Worm (Caenorhabditis elegans) whole organism, late embryonic: ENCODE measurements around the gene ZK757.1.

ENCODE experiments used
- C38D4.7 ChIP-seq: fragments of 200-800 bp; sonication (Bioruptor generic); optimal IDR thresholded peaks from 2 replicates; lab custom pipeline; 2018; ENCODE audit warnings: mild to moderate bottlenecking, missing genetic modification characterization, moderate library complexity, missing compliant biosample characterization
- K02D7.2 ChIP-seq: sonication (generic microtip); optimal IDR thresholded peaks from 2 replicates; lab custom pipeline; 2017; ENCODE audit warnings: mild to moderate bottlenecking, missing genetic modification characterization, missing compliant biosample characterization
- Y22D7AL.16 ChIP-seq: sonication (generic microtip); optimal IDR thresholded peaks from 2 replicates; lab custom pipeline; 2016; ENCODE audit warnings: missing genetic modification characterization, missing compliant biosample characterization
- ceh-18 ChIP-seq: sonication (generic microtip); optimal IDR thresholded peaks from 2 replicates; lab custom pipeline; 2016; ENCODE audit warnings: missing genetic modification characterization, missing compliant biosample characterization
- ceh-19 ChIP-seq: fragments of 200-800 bp; sonication (Bioruptor generic); optimal IDR thresholded peaks from 2 replicates; lab custom pipeline; 2018; ENCODE audit warnings: mild to moderate bottlenecking, missing genetic modification characterization, missing compliant biosample characterization
- ceh-24 ChIP-seq: sonication (generic microtip); optimal IDR thresholded peaks from 2 replicates; lab custom pipeline; 2016; ENCODE audit warnings: mild to moderate bottlenecking, missing genetic modification characterization, missing compliant biosample characterization
- ceh-34 ChIP-seq: sonication (generic microtip); optimal IDR thresholded peaks from 2 replicates; lab custom pipeline; 2016; ENCODE audit warnings: mild to moderate bottlenecking, missing genetic modification characterization, missing compliant biosample characterization
- che-1 ChIP-seq: sonication (generic microtip); optimal IDR thresholded peaks from 2 replicates; lab custom pipeline; 2016; ENCODE audit warnings: mild to moderate bottlenecking, missing genetic modification characterization, missing compliant biosample characterization
- dve-1 ChIP-seq: sonication (generic microtip); optimal IDR thresholded peaks from 2 replicates; lab custom pipeline; 2017; ENCODE audit warnings: antibody characterized with exemption, mild to moderate bottlenecking, missing genetic modification characterization, missing compliant biosample characterization
- fax-1 ChIP-seq: sonication (generic microtip); optimal IDR thresholded peaks from 2 replicates; lab custom pipeline; 2016; ENCODE audit warnings: missing genotype, missing genetic modification characterization, missing compliant biosample characterization
- fkh-10 ChIP-seq: fragments of 150-350 bp; optimal IDR thresholded peaks from 2 replicates; lab custom pipeline; 2014; ENCODE audit warnings: missing biosample characterization, missing genetic modification reagents, missing genetic modification characterization
- gmeb-2 ChIP-seq: sonication (generic microtip); optimal IDR thresholded peaks from 2 replicates; lab custom pipeline; 2016; ENCODE audit warnings: missing genetic modification characterization, inconsistent platforms, missing compliant biosample characterization
- hlh-30 ChIP-seq: sonication (generic microtip); optimal IDR thresholded peaks from 2 replicates; lab custom pipeline; 2017; ENCODE audit warnings: antibody characterized with exemption, missing genetic modification characterization, missing compliant biosample characterization; ENCODE audit not compliant: insufficient read depth
- madf-2 ChIP-seq: sonication (generic microtip); optimal IDR thresholded peaks from 2 replicates; lab custom pipeline; 2017; ENCODE audit warnings: missing genetic modification characterization, missing compliant biosample characterization
- nfya-1 ChIP-seq: sonication (generic microtip); optimal IDR thresholded peaks from 2 replicates; lab custom pipeline; 2017; ENCODE audit warnings: missing genetic modification characterization, mild to moderate bottlenecking, missing compliant biosample characterization, antibody characterized with exemption, moderate library complexity
- nhr-11 ChIP-seq: fragments of 150-350 bp; optimal IDR thresholded peaks from 2 replicates; lab custom pipeline; 2014; ENCODE audit warnings: missing biosample characterization, missing genetic modification characterization
- npax-4 ChIP-seq: sonication (generic microtip); optimal IDR thresholded peaks from 2 replicates; lab custom pipeline; 2016; ENCODE audit warnings: missing genetic modification characterization, missing compliant biosample characterization
- pat-9 ChIP-seq: fragments of 200-800 bp; sonication (Bioruptor generic); optimal IDR thresholded peaks from 2 replicates; lab custom pipeline; 2018; ENCODE audit warnings: mild to moderate bottlenecking, missing genetic modification characterization, moderate library complexity, missing compliant biosample characterization
- pqm-1 ChIP-seq: sonication (generic microtip); optimal IDR thresholded peaks from 2 replicates; lab custom pipeline; 2016; ENCODE audit warnings: missing genetic modification characterization, missing compliant biosample characterization
- pros-1 ChIP-seq: fragments of 150-350 bp; optimal IDR thresholded peaks from 2 replicates; lab custom pipeline; 2014; ENCODE audit warnings: missing biosample characterization, missing genetic modification reagents, missing genetic modification characterization
- rnt-1 ChIP-seq: sonication (generic microtip); optimal IDR thresholded peaks from 2 replicates; lab custom pipeline; 2016; ENCODE audit warnings: missing genetic modification characterization, missing compliant biosample characterization
- sox-2 ChIP-seq: fragments of 200-800 bp; sonication (Bioruptor generic); IDR thresholded peaks from 2 replicates; pipeline ENCODE4 v1.3.6; 2022; ENCODE audit warnings: missing genetic modification reagents, missing genetic modification characterization, missing compliant biosample characterization
- sox-4 ChIP-seq: sonication (generic microtip); optimal IDR thresholded peaks from 2 replicates; lab custom pipeline; 2017; ENCODE audit warnings: mild to moderate bottlenecking, missing genetic modification characterization, inconsistent platforms, missing compliant biosample characterization
- tbx-2 ChIP-seq: sonication (generic microtip); optimal IDR thresholded peaks from 2 replicates; lab custom pipeline; 2016; ENCODE audit warnings: missing genetic modification characterization, missing compliant biosample characterization
- ttx-3 ChIP-seq: sonication (generic microtip); optimal IDR thresholded peaks from 2 replicates; lab custom pipeline; 2016; ENCODE audit warnings: missing genetic modification reagents, missing genetic modification characterization, missing compliant biosample characterization
- unc-55 ChIP-seq: sonication (generic microtip); optimal IDR thresholded peaks from 2 replicates; lab custom pipeline; 2017; ENCODE audit warnings: missing biosample characterization, missing genetic modification reagents, missing genetic modification characterization
- unc-86 ChIP-seq: sonication (generic microtip); optimal IDR thresholded peaks from 2 replicates; lab custom pipeline; 2016; ENCODE audit warnings: missing genetic modification characterization, missing compliant biosample characterization
- zip-5 ChIP-seq: sonication (generic microtip); optimal IDR thresholded peaks from 2 replicates; lab custom pipeline; 2016; ENCODE audit warnings: missing genetic modification characterization, missing compliant biosample characterization
- ztf-16 ChIP-seq: sonication (generic microtip); optimal IDR thresholded peaks from 2 replicates; lab custom pipeline; 2017; ENCODE audit warnings: missing genetic modification characterization, missing compliant biosample characterization

Gene ZK757.1

DNA sequence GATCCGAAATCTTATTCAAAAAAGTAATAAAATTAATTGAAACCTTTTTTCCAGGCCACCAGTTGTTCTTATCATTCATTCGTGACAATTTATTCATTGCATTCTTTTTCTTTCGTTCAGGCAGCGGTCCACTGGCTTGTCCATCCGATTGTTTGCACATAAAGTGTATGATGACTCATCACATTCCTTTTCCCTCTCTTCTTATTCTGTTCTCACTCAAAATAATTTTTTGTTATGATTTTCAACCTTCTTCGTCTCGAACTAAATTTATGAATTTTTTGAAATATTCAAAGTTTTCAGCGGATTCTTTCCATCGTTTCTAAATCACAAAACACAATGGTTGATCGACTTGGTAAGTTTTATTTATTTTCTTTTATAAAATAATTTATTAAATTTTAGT, 40.4 kb downstream of the ZK757.1 start, which contains the start of gene ZK632.12:
Gene ZK632.12 (plus strand): TSS at position 301 of the 400 bp plus-strand sequence.
- TF ChIP-seq che-1 (tag; lab: Kevin White, UChicago), result no peak
- no peak for TF ChIP-seq ztf-16 (tag; lab: Kevin White, UChicago)
- no peak for TF ChIP-seq gmeb-2 (tag; lab: Kevin White, UChicago)
- no peak for TF ChIP-seq pqm-1 (tag; lab: Kevin White, UChicago)
- TF ChIP-seq unc-55 (GFP tag; lab: Kevin White, UChicago), result no peak
- no peak for TF ChIP-seq npax-4 (tag; lab: Kevin White, UChicago)
- no peak for TF ChIP-seq pros-1 (tag; lab: Kevin White, UChicago)

DNA sequence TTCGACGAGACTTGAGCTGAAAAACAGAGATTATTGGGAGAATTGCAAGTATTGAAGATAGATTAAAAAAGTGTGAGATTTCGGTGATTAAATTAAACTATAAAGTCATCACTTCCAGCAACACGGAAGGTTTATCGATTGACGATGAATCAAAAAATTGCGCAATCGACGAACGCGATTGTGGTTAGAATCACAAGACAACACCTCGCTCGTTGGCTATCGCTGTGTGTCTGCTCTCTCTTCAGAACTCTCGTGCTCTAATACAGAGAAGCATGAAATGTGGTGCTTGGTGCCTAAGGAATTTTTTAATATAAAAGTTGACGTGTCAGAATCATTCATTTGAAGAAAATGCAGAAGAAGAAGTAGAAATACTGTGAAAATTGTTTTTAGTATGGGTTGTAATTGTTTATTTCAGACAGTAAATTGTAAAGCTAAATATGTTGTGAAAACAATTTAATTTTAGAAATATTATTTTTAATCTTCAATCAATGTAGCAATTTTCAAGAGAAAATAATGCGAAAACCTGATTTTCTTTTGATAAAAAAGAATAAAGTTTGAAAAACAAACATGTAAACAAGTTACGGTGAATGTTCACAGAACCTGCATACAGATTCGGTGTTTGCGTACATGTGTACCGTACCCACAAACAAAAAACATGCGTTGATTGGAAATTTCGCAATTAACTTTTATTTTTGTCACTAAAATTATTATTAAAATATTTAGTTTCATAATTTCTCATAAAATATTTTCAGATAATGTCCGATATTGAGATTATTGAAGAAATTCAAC, 43.6 kb downstream of the ZK757.1 start, which contains the start of the genes ZK632.10 and ZK632.11:
Gene ZK632.10 (minus strand): TSS at position 560 of the 789 bp plus-strand sequence.
Gene ZK632.11 (plus strand): TSS at position 753 of the 789 bp plus-strand sequence.
- TF ChIP-seq hlh-30 (peak; percentile 78), nfya-1 (tag; lab: Kevin White, UChicago) (peak; percentile 18), pat-9 (tag; lab: Kevin White, UChicago) (no peak), rnt-1 (tag; lab: Kevin White, UChicago) (peak; percentile 7)
- TF ChIP-seq, all 69 proteins: peak for 3

DNA sequence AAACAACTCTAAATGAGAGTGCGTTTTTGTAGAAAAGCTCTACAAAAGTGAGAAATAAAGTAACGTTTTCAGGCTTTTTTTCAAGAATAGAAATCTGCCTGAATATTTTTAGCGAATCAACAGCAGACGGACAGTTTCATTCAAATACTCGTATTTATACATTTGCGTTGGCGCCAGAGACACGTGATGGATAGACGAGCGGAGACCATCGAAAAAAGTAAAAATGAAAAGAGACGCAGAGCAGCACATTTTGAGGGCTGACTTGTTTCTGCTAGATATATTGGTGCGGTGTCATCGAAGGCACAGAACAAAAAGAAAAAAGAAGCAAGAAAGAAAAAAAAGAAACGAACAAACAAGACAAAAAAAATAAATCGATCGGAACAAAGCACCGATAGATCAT, 44.9 kb downstream of the ZK757.1 start:
- TF ChIP-seq nfya-1 (tag; lab: Kevin White, UChicago) (peak; percentile 3), rnt-1 (tag; lab: Kevin White, UChicago) (no peak), hlh-30 (peak; percentile 55)

DNA sequence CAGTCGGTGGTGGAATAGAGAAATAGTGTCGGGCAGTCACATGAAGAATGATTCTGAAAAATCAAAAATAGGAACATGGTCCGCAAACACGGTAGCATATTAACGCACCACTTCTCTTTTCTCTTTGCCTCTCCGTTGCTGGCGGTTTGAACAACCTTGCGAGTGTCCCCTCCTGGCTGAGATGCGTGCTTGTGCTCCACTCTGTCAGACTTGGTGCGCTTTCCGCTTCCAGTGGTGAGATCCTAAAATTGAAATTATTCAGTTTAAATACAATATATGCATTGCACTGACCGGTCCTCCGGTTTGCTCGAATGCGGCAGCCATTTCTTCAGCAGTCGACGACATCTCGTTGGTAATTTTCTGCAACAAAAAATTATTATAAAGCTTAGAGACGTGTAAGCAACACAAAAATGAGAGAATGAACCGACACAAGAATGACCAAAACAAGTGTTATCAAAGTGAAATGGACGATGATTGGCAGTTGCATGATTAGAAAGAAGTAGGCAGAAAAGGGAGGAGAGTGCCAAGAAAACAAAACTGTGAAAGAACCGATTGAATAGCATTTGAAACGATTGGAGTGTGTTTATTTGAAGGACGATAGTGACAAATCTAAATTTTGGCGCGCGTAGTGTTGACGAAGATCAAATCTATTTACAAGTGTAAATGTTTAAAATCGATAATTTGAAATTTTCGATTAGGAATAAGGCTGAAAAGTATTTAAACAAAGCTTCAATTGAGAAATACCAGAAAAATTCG, 45.7 kb downstream of the ZK757.1 start, which contains the start of gene ZK632.9:
Gene ZK632.9 (minus strand): TSS at position 360 of the 756 bp plus-strand sequence.
- TF ChIP-seq sox-2 (GFP tag; lab: Robert Waterston, UW) (no peak), tbx-2 (peak; percentile 14)

DNA sequence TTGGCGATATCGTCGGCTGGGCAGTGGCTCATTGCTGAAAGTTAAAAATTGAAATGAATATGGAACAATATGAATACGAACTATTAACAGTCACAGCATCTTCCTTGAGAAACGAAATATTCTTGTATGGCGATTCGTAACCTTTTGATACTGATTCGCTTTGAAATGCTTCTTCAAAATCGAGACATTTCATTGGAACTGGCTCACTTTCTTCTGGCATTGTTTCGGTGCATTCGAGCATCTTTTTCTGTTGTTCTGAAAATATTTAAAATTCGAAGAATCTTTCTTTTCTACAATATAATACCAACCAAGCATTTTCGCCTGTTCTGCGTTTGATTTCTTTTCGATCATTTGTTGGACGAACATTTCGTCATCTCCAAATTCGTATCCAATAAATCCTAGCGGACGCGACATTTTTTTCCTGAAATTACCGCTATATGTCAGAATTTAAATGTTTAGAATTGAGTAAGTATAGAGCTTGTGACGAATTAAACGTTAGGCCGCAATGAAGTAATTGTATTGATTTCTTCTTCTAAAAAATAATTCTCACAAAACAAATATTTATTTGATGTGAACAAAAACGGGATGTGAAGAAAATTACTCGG, 46.5 kb downstream of the ZK757.1 start, which contains the start of gene lin-52:
Gene lin-52 (minus strand): TSS at position 421 of the 605 bp plus-strand sequence.
- TF ChIP-seq ceh-34, result no peak
- TF ChIP-seq fax-1 (tag; lab: Kevin White, UChicago), result no peak
- TF ChIP-seq zip-5, result no peak
- TF ChIP-seq che-1 (tag; lab: Kevin White, UChicago), result no peak
- TF ChIP-seq ceh-24 (tag; lab: Kevin White, UChicago), result no peak
- TF ChIP-seq ceh-18 (tag; lab: Kevin White, UChicago), result no peak
- TF ChIP-seq dve-1 (tag; lab: Kevin White, UChicago), result no peak
- no peak for TF ChIP-seq unc-86 (tag; lab: Kevin White, UChicago)
- no peak for TF ChIP-seq K02D7.2
- TF ChIP-seq ttx-3 (tag; lab: Kevin White, UChicago), result no peak
- TF ChIP-seq fkh-10, result no peak
- no peak for TF ChIP-seq sox-4 (tag; lab: Kevin White, UChicago)
- TF ChIP-seq madf-2 (tag; lab: Kevin White, UChicago), result no peak
- TF ChIP-seq ceh-19, result no peak
- TF ChIP-seq npax-4 (tag; lab: Kevin White, UChicago), result no peak
- TF ChIP-seq nhr-11 (tag; lab: Kevin White, UChicago), result no peak
- no peak for TF ChIP-seq nfya-1 (tag; lab: Kevin White, UChicago)
- no peak for TF ChIP-seq pros-1 (tag; lab: Kevin White, UChicago)
- no peak for TF ChIP-seq C38D4.7
- TF ChIP-seq Y22D7AL.16, result no peak
